Worm (Caenorhabditis elegans): Measurements from ENCODE around the gene nhr-208.

nhr-208 gene

ce11 chrV:12094030-12094429 is at the start of gene nhr-208:
nhr-208 (plus strand) TSS chrV:12094317.
- TF ChIP-seq T22C8.4 (GFP tag; IDR thresholded peaks at IDR 0.05) = no peak
- TF ChIP-seq ztf-29 (GFP tag; IDR thresholded peaks at IDR 0.05) = no peak
- TF ChIP-seq med-1 (GFP tag; optimal IDR thresholded peaks at IDR 0.05; ENCODE audit: insufficient read depth) = no peak
- TF ChIP-seq tab-1 (GFP tag; IDR thresholded peaks at IDR 0.05) = no peak
- TF ChIP-seq ztf-23 (GFP tag; IDR thresholded peaks at IDR 0.05) = no peak
- TF ChIP-seq klf-2 (GFP tag; conservative IDR thresholded peaks at IDR 0.05) = no peak
- no peak for TF ChIP-seq ref-1 (GFP tag; conservative IDR thresholded peaks at IDR 0.05)
- TF ChIP-seq cog-1 (tag; optimal IDR thresholded peaks at IDR 0.05) = no peak
- no peak for TF ChIP-seq flt-1 (GFP tag; IDR thresholded peaks at IDR 0.05)

- TF ChIP-seq cog-1 (tag; optimal IDR thresholded peaks at IDR 0.05) (no peak), T22C8.4 (GFP tag; IDR thresholded peaks at IDR 0.05) (no peak), med-1 (GFP tag; optimal IDR thresholded peaks at IDR 0.05; ENCODE audit: insufficient read depth) (no peak), ztf-23 (GFP tag; IDR thresholded peaks at IDR 0.05) (no peak), flt-1 (GFP tag; IDR thresholded peaks at IDR 0.05) (no peak), ref-1 (GFP tag; conservative IDR thresholded peaks at IDR 0.05) (no peak)
Measured at ce11 chrV:12045132-12045531, 49.0 kb upstream of the nhr-208 start, which contains the start of gene F10C2.5. F10C2.5 (plus strand) TSS chrV:12045432.

ce11 chrV:12047735-12048134 is 46.4 kb upstream of the nhr-208 start:
- no peak for TF ChIP-seq tab-1 (GFP tag; IDR thresholded peaks at IDR 0.05)
- TF ChIP-seq klf-2 (GFP tag; conservative IDR thresholded peaks at IDR 0.05) = no peak
- no peak for TF ChIP-seq cog-1 (tag; optimal IDR thresholded peaks at IDR 0.05)
- TF ChIP-seq flt-1 (GFP tag; IDR thresholded peaks at IDR 0.05) = no peak
- no peak for TF ChIP-seq ztf-29 (GFP tag; IDR thresholded peaks at IDR 0.05)

- TF ChIP-seq ref-1 (GFP tag; conservative IDR thresholded peaks at IDR 0.05) (no peak), cog-1 (tag; optimal IDR thresholded peaks at IDR 0.05) (no peak), med-1 (GFP tag; optimal IDR thresholded peaks at IDR 0.05; ENCODE audit: insufficient read depth) (no peak), ztf-23 (GFP tag; IDR thresholded peaks at IDR 0.05) (no peak), ztf-29 (GFP tag; IDR thresholded peaks at IDR 0.05) (no peak), klf-2 (GFP tag; conservative IDR thresholded peaks at IDR 0.05) (no peak), tab-1 (GFP tag; IDR thresholded peaks at IDR 0.05) (no peak), flt-1 (GFP tag; IDR thresholded peaks at IDR 0.05) (no peak), T22C8.4 (GFP tag; IDR thresholded peaks at IDR 0.05) (no peak)
Measured at ce11 chrV:12048445-12048844, 45.7 kb upstream of the nhr-208 start, which contains the start of gene dars-2. dars-2 (plus strand) TSS chrV:12048745.

ce11 chrV:12053598-12053997 is 40.5 kb upstream of the nhr-208 start, which contains the start of gene F10C2.7:
F10C2.7 (plus strand) TSS chrV:12053898.
- TF ChIP-seq cog-1 (tag; optimal IDR thresholded peaks at IDR 0.05) (no peak), T22C8.4 (GFP tag; IDR thresholded peaks at IDR 0.05) (no peak), ztf-29 (GFP tag; IDR thresholded peaks at IDR 0.05) (no peak), klf-2 (GFP tag; conservative IDR thresholded peaks at IDR 0.05) (no peak), tab-1 (GFP tag; IDR thresholded peaks at IDR 0.05) (no peak), ref-1 (GFP tag; conservative IDR thresholded peaks at IDR 0.05) (no peak), ztf-23 (GFP tag; IDR thresholded peaks at IDR 0.05) (no peak), med-1 (GFP tag; optimal IDR thresholded peaks at IDR 0.05; ENCODE audit: insufficient read depth) (no peak)

ce11 chrV:12059719-12060118 is 34.4 kb upstream of the nhr-208 start, which contains the start of gene R07B7.2:
R07B7.2 (minus strand) TSS chrV:12059753.
- no peak for TF ChIP-seq med-1 (GFP tag; optimal IDR thresholded peaks at IDR 0.05; ENCODE audit: insufficient read depth)
- no peak for TF ChIP-seq ztf-23 (GFP tag; IDR thresholded peaks at IDR 0.05)
- no peak for TF ChIP-seq ref-1 (GFP tag; conservative IDR thresholded peaks at IDR 0.05)
- no peak for TF ChIP-seq klf-2 (GFP tag; conservative IDR thresholded peaks at IDR 0.05)
- no peak for TF ChIP-seq ztf-29 (GFP tag; IDR thresholded peaks at IDR 0.05)
- no peak for TF ChIP-seq flt-1 (GFP tag; IDR thresholded peaks at IDR 0.05)
- no peak for TF ChIP-seq cog-1 (tag; optimal IDR thresholded peaks at IDR 0.05)
- TF ChIP-seq tab-1 (GFP tag; IDR thresholded peaks at IDR 0.05) = no peak
- TF ChIP-seq T22C8.4 (GFP tag; IDR thresholded peaks at IDR 0.05) = no peak

- TF ChIP-seq ztf-23 (GFP tag; IDR thresholded peaks at IDR 0.05) (0 out of 2 replicates have a peak, but pooled peaks have one; percentile 31), flt-1 (GFP tag; IDR thresholded peaks at IDR 0.05) (0 out of 2 replicates have a peak, but pooled peaks have one; percentile 29), cog-1 (tag; optimal IDR thresholded peaks at IDR 0.05) (no peak), ztf-29 (GFP tag; IDR thresholded peaks at IDR 0.05) (no peak), med-1 (GFP tag; optimal IDR thresholded peaks at IDR 0.05; ENCODE audit: insufficient read depth) (no peak)
Measured at ce11 chrV:12063036-12063435, 31.1 kb upstream of the nhr-208 start, which contains the start of gene clh-6. clh-6 (minus strand) TSS chrV:12063368.

- TF ChIP-seq T22C8.4 (GFP tag; IDR thresholded peaks at IDR 0.05) (peak; percentile 48; the same call in 1 of the 2 replicates), ztf-23 (GFP tag; IDR thresholded peaks at IDR 0.05) (no peak), flt-1 (GFP tag; IDR thresholded peaks at IDR 0.05) (0 out of 2 replicates have a peak, but pooled peaks have one; percentile 46), ref-1 (GFP tag; conservative IDR thresholded peaks at IDR 0.05) (no peak)
Measured at ce11 chrV:12065369-12065768, 28.7 kb upstream of the nhr-208 start, which contains the start of gene pqn-53. pqn-53 (minus strand) TSS chrV:12065391.

- TF ChIP-seq tab-1 (GFP tag; IDR thresholded peaks at IDR 0.05) = no peak
- no peak for TF ChIP-seq ztf-23 (GFP tag; IDR thresholded peaks at IDR 0.05)
Measured at ce11 chrV:12065859-12066258, 28.3 kb upstream of the nhr-208 start.

ce11 chrV:12068437-12068836 is 25.7 kb upstream of the nhr-208 start, which contains the start of gene kmo-2:
kmo-2 (minus strand) TSS chrV:12068537.
- TF ChIP-seq flt-1 (GFP tag; IDR thresholded peaks at IDR 0.05) (no peak), cog-1 (tag; optimal IDR thresholded peaks at IDR 0.05) (no peak), ztf-29 (GFP tag; IDR thresholded peaks at IDR 0.05) (no peak)

- TF ChIP-seq ztf-29 (GFP tag; IDR thresholded peaks at IDR 0.05) = no peak
- no peak for TF ChIP-seq ztf-23 (GFP tag; IDR thresholded peaks at IDR 0.05)
- TF ChIP-seq klf-2 (GFP tag; conservative IDR thresholded peaks at IDR 0.05) = no peak
- no peak for TF ChIP-seq ref-1 (GFP tag; conservative IDR thresholded peaks at IDR 0.05)
- TF ChIP-seq med-1 (GFP tag; optimal IDR thresholded peaks at IDR 0.05; ENCODE audit: insufficient read depth) = no peak
- TF ChIP-seq tab-1 (GFP tag; IDR thresholded peaks at IDR 0.05) = no peak
- no peak for TF ChIP-seq flt-1 (GFP tag; IDR thresholded peaks at IDR 0.05)
- no peak for TF ChIP-seq cog-1 (tag; optimal IDR thresholded peaks at IDR 0.05)
- TF ChIP-seq T22C8.4 (GFP tag; IDR thresholded peaks at IDR 0.05) = no peak
Measured at ce11 chrV:12070419-12070818, 23.7 kb upstream of the nhr-208 start, which contains the start of gene kmo-1. kmo-1 (minus strand) TSS chrV:12070519.

All from whole organism, midembryonic.